Fruit fly (Drosophila melanogaster) Kc167 (cell line): ENCODE results near the gene CG8814.

ENCODE experiments used
- Myc ChIP-seq: fragments of >200 bp; optimal IDR thresholded peaks from 2 replicates; lab custom pipeline; 2017; ENCODE audit warnings: missing external identifiers
- Sin3A ChIP-seq: fragments of >200 bp; optimal IDR thresholded peaks from 2 replicates; lab custom pipeline; 2018; ENCODE audit warnings: missing external identifiers
- insv ChIP-seq: fragments of >200 bp; optimal IDR thresholded peaks from 3 replicates; lab custom pipeline; 2018; ENCODE audit warnings: missing external identifiers
- psq ChIP-seq: fragments of >200 bp; optimal IDR thresholded peaks from 2 replicates; lab custom pipeline; 2017; ENCODE audit warnings: missing external identifiers

dm6 chr2L:2910957-2911356, 36.3 kb downstream of the CG8814 start:
- no peak for TF ChIP-seq Myc
- no peak for TF ChIP-seq insv
- no peak for TF ChIP-seq psq (lab: Kevin White, UChicago)
- no peak for TF ChIP-seq Sin3A (lab: Kevin White, UChicago)
